Fruit fly (Drosophila melanogaster): ENCODE measurements around the gene Doc2.

The Doc2 gene

dm6 chr3L:9065997-9066441, 47.0 kb upstream of the Doc2 start, which contains the start of gene Argk1 (continued):
- no peak for TF ChIP-seq CG6792 (GFP tag; optimal IDR thresholded peaks at IDR 0.05)
- TF ChIP-seq Met (GFP tag; optimal IDR thresholded peaks at IDR 0.05) = peak; percentile 13
- no peak for TF ChIP-seq CG10669 (GFP tag; optimal IDR thresholded peaks at IDR 0.05)
- TF ChIP-seq CG7368 (GFP tag; optimal IDR thresholded peaks at IDR 0.05) = no peak
- TF ChIP-seq CG8632 (GFP tag; optimal IDR thresholded peaks at IDR 0.05) = peak; percentile 12
- TF ChIP-seq CG6854 (GFP tag; optimal IDR thresholded peaks at IDR 0.05) = no peak
- peak; percentile 59 for TF ChIP-seq CG3032 (tag; optimal IDR thresholded peaks at IDR 0.05)
- peak; percentile 28 for TF ChIP-seq dsx (GFP tag; optimal IDR thresholded peaks at IDR 0.05; ENCODE audit: poor library complexity, severe bottlenecking)
- peak; percentile 82 for TF ChIP-seq CG8119 (GFP tag; IDR thresholded peaks at IDR 0.05)
- peak; percentile 43 for TF ChIP-seq net (GFP tag; optimal IDR thresholded peaks at IDR 0.05)
- no peak for TF ChIP-seq Smox (GFP tag; optimal IDR thresholded peaks at IDR 0.05)
- TF ChIP-seq Hr39 (GFP tag; optimal IDR thresholded peaks at IDR 0.05) = no peak
- TF ChIP-seq ss (GFP tag; optimal IDR thresholded peaks at IDR 0.05) = no peak
- no peak for TF ChIP-seq topi (GFP tag; optimal IDR thresholded peaks at IDR 0.05)
- TF ChIP-seq fd59A (GFP tag; optimal IDR thresholded peaks at IDR 0.05) = no peak
- TF ChIP-seq achi (GFP tag; optimal IDR thresholded peaks at IDR 0.05) = peak; percentile 51

DNA sequence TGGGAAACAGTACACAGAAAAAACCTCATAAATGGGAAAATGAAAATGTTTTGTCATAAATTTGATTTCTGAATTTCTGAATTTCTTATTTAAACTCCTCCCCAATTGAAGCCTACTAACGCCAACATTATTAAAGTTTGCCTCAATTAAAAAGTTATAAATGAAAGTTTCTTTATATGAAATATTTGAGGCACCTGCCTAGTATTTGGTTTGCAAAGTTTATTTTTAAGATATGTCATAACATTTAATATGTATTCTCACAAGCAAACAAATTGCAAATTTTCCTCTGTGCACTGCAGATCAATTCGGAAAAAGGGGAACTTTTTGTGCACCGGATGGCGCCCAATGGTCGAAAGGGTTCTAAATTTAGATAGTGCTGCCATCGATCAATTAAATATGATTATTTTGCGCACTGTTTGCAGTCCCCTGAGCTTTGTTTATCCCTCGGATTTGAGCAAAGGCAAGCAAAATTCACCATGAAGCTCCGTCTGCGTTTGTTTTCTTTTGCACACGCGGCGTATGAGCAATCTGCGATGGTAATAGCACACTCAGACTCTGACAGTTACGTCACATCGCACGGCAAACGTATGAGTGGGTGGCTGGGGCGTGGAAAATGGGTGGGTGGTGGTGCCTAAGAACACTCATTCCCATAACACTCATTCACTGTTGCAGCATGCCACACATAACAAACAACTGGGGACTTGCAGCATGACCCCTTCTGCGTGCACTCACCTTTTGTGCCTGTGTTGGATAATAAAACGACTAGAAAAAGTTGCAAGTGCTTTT, 46.1 kb upstream of the Doc2 start:
- TF ChIP-seq Hr4 (GFP tag; optimal IDR thresholded peaks at IDR 0.05) (peak; percentile 73), CG32006 (GFP tag; optimal IDR thresholded peaks at IDR 0.05) (peak; percentile 71), Eip93F (GFP tag; optimal IDR thresholded peaks at IDR 0.05) (no peak), CG4318 (GFP tag; optimal IDR thresholded peaks at IDR 0.05) (peak; percentile 47), Blimp-1 (GFP tag; optimal IDR thresholded peaks at IDR 0.05) (no peak), Sox15 (GFP tag; optimal IDR thresholded peaks at IDR 0.05) (no peak), lz (GFP tag; optimal IDR thresholded peaks at IDR 0.05) (peak; percentile 7), CG10631 (GFP tag; optimal IDR thresholded peaks at IDR 0.05) (peak; percentile 52), fd85E (GFP tag; optimal IDR thresholded peaks at IDR 0.05) (no peak), CG8319 (GFP tag; optimal IDR thresholded peaks at IDR 0.05) (no peak), topi (GFP tag; optimal IDR thresholded peaks at IDR 0.05) (peak; percentile 34), CG16779 (tag; optimal IDR thresholded peaks at IDR 0.05) (peak; percentile 13), CG6163 (GFP tag; IDR thresholded peaks at IDR 0.05) (peak; percentile 61; the same call in 1 of the 3 replicates), Eip75B (GFP tag; optimal IDR thresholded peaks at IDR 0.05) (peak; percentile 43), Gug (GFP tag; IDR thresholded peaks at IDR 0.05) (peak; percentile 62), net (GFP tag; optimal IDR thresholded peaks at IDR 0.05) (peak; percentile 41), CG3032 (tag; optimal IDR thresholded peaks at IDR 0.05) (peak; percentile 23), Lpt (GFP tag; optimal IDR thresholded peaks at IDR 0.05) (peak; percentile 37), CG9139 (GFP tag; optimal IDR thresholded peaks at IDR 0.05) (no peak), CG15336 (GFP tag; IDR thresholded peaks at IDR 0.05) (peak; percentile 80), Ets96B (tag; optimal IDR thresholded peaks at IDR 0.05) (peak; percentile 4), CG6854 (GFP tag; optimal IDR thresholded peaks at IDR 0.05) (no peak), CG8119 (GFP tag; IDR thresholded peaks at IDR 0.05) (peak; percentile 80), ss (GFP tag; optimal IDR thresholded peaks at IDR 0.05) (no peak), Sox14 (GFP tag; optimal IDR thresholded peaks at IDR 0.05) (peak; percentile 52), CG11762 (GFP tag; optimal IDR thresholded peaks at IDR 0.05; ENCODE audit: insufficient read depth) (no peak), CG34406 (GFP tag; optimal IDR thresholded peaks at IDR 0.05) (peak; percentile 20), Eip78C (GFP tag) (peak; percentile 84), dac (GFP tag; optimal IDR thresholded peaks at IDR 0.05) (no peak), CG3919 (GFP tag; optimal IDR thresholded peaks at IDR 0.05) (peak; percentile 39), salr (GFP tag; optimal IDR thresholded peaks at IDR 0.05) (peak in 1 of 2 experiments; percentile 77), pdm3 (GFP tag; optimal IDR thresholded peaks at IDR 0.05) (peak; percentile 46), dsx (GFP tag; optimal IDR thresholded peaks at IDR 0.05; ENCODE audit: poor library complexity, severe bottlenecking) (no peak), acj6 (GFP tag; optimal IDR thresholded peaks at IDR 0.05) (peak; percentile 41), CG11902 (GFP tag; optimal IDR thresholded peaks at IDR 0.05) (no peak), vri (GFP tag; optimal IDR thresholded peaks at IDR 0.05) (no peak), spab (GFP tag; optimal IDR thresholded peaks at IDR 0.05) (no peak), Sox102F (GFP tag; optimal IDR thresholded peaks at IDR 0.05) (no peak), CG6792 (GFP tag; optimal IDR thresholded peaks at IDR 0.05) (peak; percentile 8)

All from whole organism, prepupa.